Fruit fly (Drosophila melanogaster) whole organism, embryonic: Measurements from ENCODE around the gene eEF1alpha2.

Experiments
- Abd-B ChIP-seq: fragments of 200-800 bp; sonication (Bioruptor generic); optimal IDR thresholded peaks from 2 replicates; lab custom pipeline; 2018; ENCODE audit warnings: missing biosample characterization, mild to moderate bottlenecking, missing genetic modification characterization, moderate library complexity
- Asciz ChIP-seq: fragments of 200-800 bp; sonication (Bioruptor generic); optimal IDR thresholded peaks from 2 replicates; lab custom pipeline; 2017; ENCODE audit warnings: missing biosample characterization, mild to moderate bottlenecking, missing genetic modification characterization, missing genetic modification reagents
- Awh ChIP-seq: fragments of 200-800 bp; sonication (Bioruptor generic); IDR thresholded peaks from 2 replicates; pipeline ENCODE4, ENCODE4 v1.3.6; 2022; ENCODE audit warnings: missing biosample characterization, missing genetic modification characterization
- B-H2 ChIP-seq: fragments of 200-800 bp; sonication (Bioruptor generic); optimal IDR thresholded peaks from 2 replicates; lab custom pipeline; 2018; ENCODE audit warnings: missing biosample characterization, mild to moderate bottlenecking, missing genetic modification characterization
- CG10321 ChIP-seq: fragments of 200-800 bp; sonication (Bioruptor generic); IDR thresholded peaks from 2 replicates; pipeline ENCODE4 v1.3.6; 2022; ENCODE audit warnings: missing biosample characterization, missing genetic modification characterization
- CG11456 ChIP-seq: fragments of 200-800 bp; sonication (Bioruptor generic); IDR thresholded peaks from 3 replicates; pipeline ENCODE4 v1.3.6; 2022; ENCODE audit warnings: missing biosample characterization, missing genetic modification characterization
- CG13123 ChIP-seq: fragments of 200-800 bp; sonication (Bioruptor generic); optimal IDR thresholded peaks from 2 replicates; lab custom pipeline; 2016; ENCODE audit warnings: missing biosample characterization, missing genetic modification characterization
- CG13296 ChIP-seq: fragments of 200-800 bp; sonication (Bioruptor generic); optimal IDR thresholded peaks from 3 replicates; lab custom pipeline; 2018; ENCODE audit warnings: missing biosample characterization, mild to moderate bottlenecking, missing genetic modification characterization
- CG14050 ChIP-seq: fragments of 200-800 bp; sonication (Bioruptor generic); IDR thresholded peaks from 3 replicates; pipeline ENCODE4 v1.3.6; 2022; ENCODE audit warnings: missing biosample characterization, missing genetic modification characterization
- CG14710 ChIP-seq: fragments of 200-800 bp; sonication (Bioruptor generic); optimal IDR thresholded peaks from 3 replicates; lab custom pipeline; 2019; ENCODE audit warnings: missing biosample characterization, mild to moderate bottlenecking, missing genetic modification characterization, moderate library complexity
- CG17359 ChIP-seq: fragments of 200-800 bp; sonication (Bioruptor generic); optimal IDR thresholded peaks from 3 replicates; lab custom pipeline; 2018; ENCODE audit warnings: missing biosample characterization, mild to moderate bottlenecking, missing genetic modification characterization, moderate library complexity
- CG2120 ChIP-seq: fragments of 200-800 bp; sonication (Bioruptor generic); optimal IDR thresholded peaks from 3 replicates; lab custom pipeline; 2016; ENCODE audit warnings: missing biosample characterization, missing genetic modification characterization
- CG2199 ChIP-seq: fragments of 200-800 bp; sonication (Bioruptor generic); IDR thresholded peaks from 3 replicates; pipeline ENCODE4 v1.3.6; 2022; ENCODE audit warnings: missing biosample characterization, missing genetic modification characterization
- CG3065 ChIP-seq: fragments of 200-800 bp; sonication (Bioruptor generic); optimal IDR thresholded peaks from 2 replicates; lab custom pipeline; 2016; ENCODE audit warnings: missing biosample characterization, missing genetic modification characterization
- CG31388 ChIP-seq: fragments of 200-800 bp; sonication (Bioruptor generic); optimal IDR thresholded peaks from 2 replicates; lab custom pipeline; 2016; ENCODE audit warnings: missing biosample characterization, missing genetic modification characterization
- CG3995 ChIP-seq: fragments of 200-800 bp; sonication (Bioruptor generic); optimal IDR thresholded peaks from 3 replicates; lab custom pipeline; 2016; ENCODE audit warnings: missing biosample characterization, missing genetic modification characterization
- CG5245 ChIP-seq: fragments of 200-800 bp; sonication (Bioruptor generic); optimal IDR thresholded peaks from 3 replicates; lab custom pipeline; 2016; ENCODE audit warnings: missing biosample characterization, missing genetic modification characterization
- CG5953 ChIP-seq: fragments of 200-800 bp; sonication (Bioruptor generic); IDR thresholded peaks from 2 replicates; pipeline ENCODE4 v1.3.6; 2022; ENCODE audit warnings: missing biosample characterization, missing genetic modification characterization
- CG9215 ChIP-seq: fragments of 200-800 bp; sonication (Bioruptor generic); IDR thresholded peaks from 2 replicates; pipeline ENCODE4 v1.3.6; 2022; ENCODE audit warnings: missing biosample characterization, missing genetic modification characterization
- Dip3 ChIP-seq: fragments of 200-800 bp; sonication (Bioruptor generic); optimal IDR thresholded peaks from 3 replicates; lab custom pipeline; 2016; ENCODE audit warnings: missing biosample characterization, missing genetic modification characterization
- Eip74EF ChIP-seq, 2 experiments: fragments of 200-800 bp in 1 of 2; fragments of >200 bp in 1 of 2; sonication (Bioruptor generic) in 1 of 2; optimal IDR thresholded peaks; 2 replicates each; lab custom pipeline; 2017 to 2019; ENCODE audit warnings: missing biosample characterization in 2 of 2, missing genetic modification characterization in 2 of 2, mild to moderate bottlenecking in 1 of 2, moderate library complexity in 1 of 2
- Elba2 ChIP-seq: fragments of 200-800 bp; sonication (Bioruptor generic); optimal IDR thresholded peaks from 3 replicates; lab custom pipeline; 2016; ENCODE audit warnings: missing biosample characterization, missing genetic modification characterization
- Ets97D ChIP-seq: fragments of 200-800 bp; sonication (Bioruptor generic); optimal IDR thresholded peaks from 3 replicates; lab custom pipeline; 2016; ENCODE audit warnings: missing biosample characterization, missing genetic modification characterization
- Fer1 ChIP-seq: fragments of 200-800 bp; sonication (Bioruptor generic); optimal IDR thresholded peaks from 2 replicates; lab custom pipeline; 2017; ENCODE audit warnings: missing biosample characterization, mild to moderate bottlenecking, missing genetic modification characterization
- Gsc ChIP-seq: fragments of 200-800 bp; sonication (Bioruptor generic); IDR thresholded peaks from 2 replicates; pipeline ENCODE4 v1.3.6; 2022; ENCODE audit warnings: missing biosample characterization, missing genetic modification characterization
- Hr3 ChIP-seq: fragments of 200-800 bp; sonication (Bioruptor generic); optimal IDR thresholded peaks from 3 replicates; lab custom pipeline; 2016; ENCODE audit warnings: missing biosample characterization, missing genetic modification characterization
- Optix ChIP-seq: fragments of 200-800 bp; sonication (Bioruptor generic); IDR thresholded peaks from 3 replicates; pipeline ENCODE4 v1.3.6; 2022; ENCODE audit warnings: missing biosample characterization, missing genetic modification characterization
- Rx ChIP-seq: fragments of 200-800 bp; sonication (Bioruptor generic); IDR thresholded peaks from 2 replicates; pipeline ENCODE4 v1.3.6; 2022; ENCODE audit warnings: missing biosample characterization, missing genetic modification characterization
- Sox102F ChIP-seq: fragments of 200-800 bp; sonication (Bioruptor generic); optimal IDR thresholded peaks from 2 replicates; lab custom pipeline; 2018; ENCODE audit warnings: missing biosample characterization, mild to moderate bottlenecking, missing genetic modification characterization, moderate library complexity
- Sry-β ChIP-seq: fragments of 200-800 bp; sonication (Bioruptor generic); optimal IDR thresholded peaks from 2 replicates; lab custom pipeline; 2018; ENCODE audit warnings: missing biosample characterization, mild to moderate bottlenecking, missing genetic modification characterization, moderate library complexity
- Xbp1 ChIP-seq: fragments of 200-800 bp; sonication (Bioruptor generic); optimal IDR thresholded peaks from 3 replicates; lab custom pipeline; 2016; ENCODE audit warnings: missing biosample characterization, mild to moderate bottlenecking, missing genetic modification characterization
- Xrp1 ChIP-seq: fragments of 200-800 bp; sonication (Bioruptor generic); IDR thresholded peaks from 2 replicates; pipeline ENCODE4 v1.3.6; 2022; ENCODE audit warnings: missing biosample characterization, missing genetic modification characterization
- YL-1 ChIP-seq: fragments of 200-800 bp; sonication (Bioruptor generic); optimal IDR thresholded peaks from 3 replicates; lab custom pipeline; 2017; ENCODE audit warnings: missing biosample characterization, mild to moderate bottlenecking, missing genetic modification characterization
- chinmo ChIP-seq: fragments of 200-800 bp; sonication (Bioruptor generic); IDR thresholded peaks from 4 replicates; pipeline ENCODE4 v1.3.6; 2022; ENCODE audit warnings: missing biosample characterization, missing genetic modification characterization; ENCODE audit not compliant: partially characterized antibody
- disco-r ChIP-seq: fragments of 200-800 bp; sonication (Bioruptor generic); optimal IDR thresholded peaks from 2 replicates; lab custom pipeline; 2016; ENCODE audit warnings: missing biosample characterization, missing genetic modification characterization
- eyg ChIP-seq: fragments of 200-800 bp; sonication (Bioruptor generic); optimal IDR thresholded peaks from 3 replicates; lab custom pipeline; 2016; ENCODE audit warnings: missing biosample characterization, missing genetic modification characterization
- fru ChIP-seq: fragments of >200 bp; optimal IDR thresholded peaks from 2 replicates; lab custom pipeline; 2017
- gce ChIP-seq: fragments of 200-800 bp; sonication (Bioruptor generic); IDR thresholded peaks from 3 replicates; pipeline ENCODE4 v1.3.6; 2022; ENCODE audit warnings: missing biosample characterization, missing genetic modification characterization
- hbn ChIP-seq: fragments of 200-800 bp; sonication (Bioruptor generic); IDR thresholded peaks from 2 replicates; pipeline ENCODE4 v1.3.6; 2022; ENCODE audit warnings: missing biosample characterization, missing genetic modification characterization; ENCODE audit not compliant: partially characterized antibody
- jumu ChIP-seq: fragments of 200-800 bp; sonication (Bioruptor generic); optimal IDR thresholded peaks from 3 replicates; lab custom pipeline; 2016; ENCODE audit warnings: missing biosample characterization, missing genetic modification characterization
- klu ChIP-seq: fragments of 200-800 bp; sonication (Bioruptor generic); IDR thresholded peaks from 2 replicates; pipeline ENCODE4 v1.3.6; 2022; ENCODE audit warnings: missing biosample characterization, missing genetic modification characterization
- lmd ChIP-seq: fragments of 200-800 bp; sonication (Bioruptor generic); IDR thresholded peaks from 2 replicates; pipeline ENCODE4 v1.3.6; 2022; ENCODE audit warnings: missing biosample characterization, missing genetic modification characterization
- nau ChIP-seq: fragments of 200-800 bp; sonication (Bioruptor generic); optimal IDR thresholded peaks from 3 replicates; lab custom pipeline; 2017; ENCODE audit warnings: missing biosample characterization, mild to moderate bottlenecking, missing genetic modification characterization, missing genetic modification reagents
- oc ChIP-seq: fragments of 200-800 bp; sonication (Bioruptor generic); optimal IDR thresholded peaks from 2 replicates; lab custom pipeline; 2018; ENCODE audit warnings: missing biosample characterization, mild to moderate bottlenecking, missing genetic modification characterization, moderate library complexity
- prd ChIP-seq, 3 experiments: fragments of >200 bp in 2 of 3; fragments of 200-800 bp in 1 of 3; sonication (Bioruptor generic) in 1 of 3; optimal IDR thresholded peaks in 2 of 3; IDR thresholded peaks in 1 of 3; 2 replicates in 2 of 3; 3 replicates in 1 of 3; pipeline versions ENCODE4 v1.3.6 to Lab custom; 2017 to 2022; ENCODE audit warnings: missing biosample characterization in 1 of 3, missing genetic modification characterization in 1 of 3
- stwl ChIP-seq: fragments of 200-800 bp; sonication (Bioruptor generic); optimal IDR thresholded peaks from 3 replicates; lab custom pipeline; 2018; ENCODE audit warnings: missing biosample characterization, mild to moderate bottlenecking, missing genetic modification characterization, moderate library complexity
- tll ChIP-seq, 2 experiments: fragments of 200-800 bp in 1 of 2; fragments of >200 bp in 1 of 2; sonication (Bioruptor generic) in 1 of 2; optimal IDR thresholded peaks; 2 replicates each; lab custom pipeline; 2017 to 2019; ENCODE audit warnings: missing biosample characterization in 2 of 2, missing genetic modification characterization in 2 of 2, mild to moderate bottlenecking in 1 of 2, moderate library complexity in 1 of 2
- toy ChIP-seq: fragments of 200-800 bp; sonication (Bioruptor generic); IDR thresholded peaks from 2 replicates; pipeline ENCODE4 v1.3.6; 2022; ENCODE audit warnings: missing biosample characterization, missing genetic modification characterization
- trem ChIP-seq: fragments of 200-800 bp; optimal IDR thresholded peaks from 3 replicates; lab custom pipeline; 2019; ENCODE audit warnings: missing biosample characterization, mild to moderate bottlenecking, missing genetic modification characterization, moderate library complexity
- usp ChIP-seq: fragments of >200 bp; optimal IDR thresholded peaks from 2 replicates; lab custom pipeline; 2017; ENCODE audit warnings: missing biosample characterization, missing genetic modification characterization
- wek ChIP-seq: fragments of 200-800 bp; sonication (Bioruptor generic); optimal IDR thresholded peaks from 3 replicates; lab custom pipeline; 2018; ENCODE audit warnings: missing biosample characterization, mild to moderate bottlenecking, missing genetic modification characterization, moderate library complexity
- zen2 ChIP-seq: fragments of 200-800 bp; sonication (Bioruptor generic); IDR thresholded peaks from 3 replicates; pipeline ENCODE4 v1.3.6; 2022; ENCODE audit warnings: missing biosample characterization, missing genetic modification characterization; ENCODE audit not compliant: partially characterized antibody

eEF1alpha2 gene

DNA sequence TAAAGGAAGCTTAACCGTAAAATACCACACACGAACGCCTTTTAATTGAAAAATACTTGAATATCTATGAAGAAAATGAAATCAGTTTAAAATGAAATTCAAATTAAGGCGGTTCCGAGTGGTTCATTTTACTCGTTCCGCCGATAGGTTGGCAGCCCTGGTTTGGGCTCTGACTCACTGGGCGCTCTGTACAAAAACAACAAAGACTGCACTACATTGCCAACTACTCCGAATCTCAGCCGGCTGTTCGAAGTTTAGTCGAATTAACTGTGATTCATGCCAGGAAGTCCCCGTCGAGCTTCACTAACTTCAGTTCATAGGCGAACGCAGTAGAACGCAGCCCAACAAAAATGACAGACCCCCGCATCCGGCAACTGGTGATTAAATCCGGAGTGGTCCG, 5.0 kb downstream of the eEF1alpha2 start, which contains the start of gene Tbca (continued):
- TF ChIP-seq Hr3 (GFP tag; lab: Kevin White, UChicago): no peak
- TF ChIP-seq nau (GFP tag; lab: Kevin White, UChicago): no peak
- TF ChIP-seq Rx (GFP tag; lab: Robert Waterston, UW): no peak
- TF ChIP-seq Awh (GFP tag; lab: Robert Waterston, UW): no peak
- TF ChIP-seq CG13296 (GFP tag; lab: Kevin White, UChicago): no peak
- TF ChIP-seq eyg: no peak
- TF ChIP-seq CG14710 (tag; lab: Kevin White, UChicago): peak; percentile 22
- no peak for TF ChIP-seq CG10321 (GFP tag; lab: Robert Waterston, UW)
- TF ChIP-seq tll (GFP tag; optimal IDR thresholded peaks at IDR 0.05; lab: Kevin White, UChicago): no peak
- no peak for TF ChIP-seq Asciz (GFP tag; lab: Kevin White, UChicago)
- peak; percentile 30 for TF ChIP-seq CG3995 (GFP tag; lab: Kevin White, UChicago)
- no peak for TF ChIP-seq CG5245
- no peak for TF ChIP-seq CG2120 (GFP tag; lab: Kevin White, UChicago)
- TF ChIP-seq CG11456 (GFP tag; lab: Robert Waterston, UW): no peak
- no peak for TF ChIP-seq Abd-B
- TF ChIP-seq Xrp1 (GFP tag; lab: Robert Waterston, UW): no peak
- no peak for TF ChIP-seq klu (GFP tag; lab: Robert Waterston, UW)
- TF ChIP-seq usp: no peak
- TF ChIP-seq trem (tag; lab: Kevin White, UChicago): peak; percentile 34
- no peak for TF ChIP-seq Dip3 (GFP tag; lab: Kevin White, UChicago)
- TF ChIP-seq oc (tag; lab: Kevin White, UChicago): no peak
- TF ChIP-seq Optix (GFP tag; lab: Robert Waterston, UW): no peak
- no peak for TF ChIP-seq Eip74EF (GFP tag; optimal IDR thresholded peaks at IDR 0.05; lab: Kevin White, UChicago)
- no peak for TF ChIP-seq CG14050
- TF ChIP-seq Sox102F (GFP tag; lab: Kevin White, UChicago): no peak
- TF ChIP-seq gce: no peak
- no peak for TF ChIP-seq CG2199
- TF ChIP-seq Sry-β (GFP tag; lab: Kevin White, UChicago): no peak
- TF ChIP-seq Gsc: no peak
- no peak for TF ChIP-seq toy (GFP tag; lab: Robert Waterston, UW)
- TF ChIP-seq chinmo (GFP tag; lab: Robert Waterston, UW): peak; percentile 78; the same call in 1 of the 4 replicates
- no peak for TF ChIP-seq zen2
- TF ChIP-seq lmd: no peak
- TF ChIP-seq stwl (tag; lab: Kevin White, UChicago): peak; percentile 11
- peak; percentile 44 for TF ChIP-seq Ets97D
- no peak for TF ChIP-seq fru (lab: Kevin White, UChicago)
- no peak for TF ChIP-seq disco-r (GFP tag; lab: Kevin White, UChicago)
- TF ChIP-seq Xbp1 (GFP tag; lab: Kevin White, UChicago): no peak
- TF ChIP-seq YL-1 (GFP tag; lab: Kevin White, UChicago): no peak
- no peak for TF ChIP-seq Fer1 (GFP tag; lab: Kevin White, UChicago)
- no peak for TF ChIP-seq CG3065 (GFP tag; lab: Kevin White, UChicago)
- TF ChIP-seq CG5953 (GFP tag; lab: Robert Waterston, UW): no peak
- no peak for TF ChIP-seq prd (optimal IDR thresholded peaks at IDR 0.05; lab: Kevin White, UChicago)
- TF ChIP-seq prd (GFP tag; IDR thresholded peaks at IDR 0.05; lab: Robert Waterston, UW): no peak
- TF ChIP-seq jumu (GFP tag; lab: Kevin White, UChicago): no peak
- no peak for TF ChIP-seq CG31388 (GFP tag; lab: Kevin White, UChicago)
- TF ChIP-seq CG17359: no peak
- TF ChIP-seq CG13123 (GFP tag; lab: Kevin White, UChicago): no peak
- no peak for TF ChIP-seq B-H2 (GFP tag; lab: Kevin White, UChicago)
- TF ChIP-seq hbn (GFP tag; lab: Robert Waterston, UW): peak; percentile 48
- TF ChIP-seq wek (GFP tag; lab: Kevin White, UChicago): no peak
- no peak for TF ChIP-seq CG9215
- TF ChIP-seq Elba2: no peak
